Fruit fly (Drosophila melanogaster) whole organism, pupa: Measurements from ENCODE around the gene Kaz-m1.

Source experiments
- CG32121 ChIP-seq: fragments of 200-800 bp; sonication (Bioruptor generic); IDR thresholded peaks from 2 replicates; pipeline ENCODE4 v1.3.6; 2022; ENCODE audit warnings: missing biosample characterization, missing genetic modification characterization
- rn ChIP-seq: fragments of 200-800 bp; sonication (Bioruptor generic); IDR thresholded peaks from 2 replicates; pipeline ENCODE4 v1.3.6; 2022; ENCODE audit warnings: missing biosample characterization, missing genetic modification characterization

DNA sequence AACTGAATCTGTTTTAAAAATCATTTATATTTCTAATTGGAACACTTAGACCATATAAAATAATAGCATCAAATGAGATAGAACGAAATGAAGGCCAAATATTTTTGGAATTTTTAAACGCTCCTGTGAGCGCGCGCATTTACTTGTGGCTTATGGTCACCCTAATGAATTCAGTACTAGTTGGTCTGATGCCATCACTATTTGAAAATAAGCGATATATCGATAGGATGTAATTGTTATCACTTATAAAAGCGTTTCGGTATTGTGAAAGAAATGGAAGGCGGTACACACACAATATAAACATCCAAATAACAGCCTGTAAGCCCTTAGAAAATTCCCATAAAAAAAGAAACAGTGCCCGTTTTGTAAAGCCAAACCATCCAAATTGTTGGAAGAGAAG is 31.8 kb upstream of the Kaz-m1 start, which contains the start of gene Nf1:
- TF ChIP-seq rn = no peak
- TF ChIP-seq CG32121 (GFP tag; lab: Robert Waterston, UW) = no peak
